Fruit fly (Drosophila melanogaster) whole organism: ENCODE data around the gene Ptp4E.

Experiments used
- CG8478 ChIP-seq: fragments of >200 bp; optimal IDR thresholded peaks from 2 replicates; lab custom pipeline; 2018; ENCODE audit warnings: inconsistent platforms
- Dll ChIP-seq: fragments of >200 bp; optimal IDR thresholded peaks from 2 replicates; lab custom pipeline; 2017
- EcR ChIP-seq, 2 experiments: fragments of >200 bp; optimal IDR thresholded peaks; 2 replicates each; lab custom pipeline; 2017; ENCODE audit warnings: missing biosample characterization in 2 of 2, missing genetic modification characterization in 2 of 2, missing genetic modification reagents in 2 of 2
- pan ChIP-seq: fragments of >200 bp; optimal IDR thresholded peaks from 2 replicates; lab custom pipeline; 2017
- psq ChIP-seq: fragments of >200 bp; optimal IDR thresholded peaks from 2 replicates; lab custom pipeline; 2017
- usp ChIP-seq: fragments of >200 bp; optimal IDR thresholded peaks from 2 replicates; lab custom pipeline; 2017; ENCODE audit warnings: missing biosample characterization, missing genetic modification characterization, mixed read lengths

dm6 chrX:4983218-4983617 is 44.3 kb downstream of the Ptp4E start:
- TF ChIP-seq CG8478 (lab: Kevin White, UChicago) (no peak), EcR (GFP tag; optimal IDR thresholded peaks at IDR 0.05; lab: Kevin White, UChicago) (no peak), pan (lab: Kevin White, UChicago) (no peak), usp (GFP tag; lab: Kevin White, UChicago) (no peak), Dll (no peak), psq (lab: Kevin White, UChicago) (no peak)
